Worm (Caenorhabditis elegans) whole organism, L2 larva: ENCODE results near the gene C05C8.5.

Source experiments
- C34F6.9 ChIP-seq: fragments of 150-350 bp; optimal IDR thresholded peaks from 2 replicates; lab custom pipeline; 2014; ENCODE audit warnings: missing biosample characterization, missing genetic modification characterization
- F13H6.1 ChIP-seq: sonication (generic microtip); optimal IDR thresholded peaks from 2 replicates; lab custom pipeline; 2016; ENCODE audit warnings: missing genetic modification characterization, missing compliant biosample characterization
- R02D3.7 ChIP-seq: fragments of 150-350 bp; optimal IDR thresholded peaks from 2 replicates; lab custom pipeline; 2014; ENCODE audit warnings: missing biosample characterization, missing genetic modification characterization
- Y55F3AM.14 ChIP-seq: fragments of 200-800 bp; sonication (Bioruptor generic); optimal IDR thresholded peaks from 2 replicates; lab custom pipeline; 2018; ENCODE audit warnings: mild to moderate bottlenecking, missing genetic modification characterization, missing compliant biosample characterization
- ZK546.5 ChIP-seq: sonication (generic microtip); optimal IDR thresholded peaks from 2 replicates; lab custom pipeline; 2017; ENCODE audit warnings: missing biosample characterization, missing genetic modification characterization
- alr-1 ChIP-seq: fragments of 150-350 bp; optimal IDR thresholded peaks from 2 replicates; lab custom pipeline; 2014; ENCODE audit warnings: missing biosample characterization, missing genetic modification characterization
- aly-2 ChIP-seq: fragments of 150-350 bp; optimal IDR thresholded peaks from 2 replicates; lab custom pipeline; 2014; ENCODE audit warnings: missing biosample characterization, missing genetic modification characterization
- ama-1 ChIP-seq: fragments of 150-350 bp; optimal IDR thresholded peaks from 2 replicates; lab custom pipeline; 2018; ENCODE audit warnings: inconsistent platforms
- blmp-1 ChIP-seq: sonication (generic microtip); optimal IDR thresholded peaks from 2 replicates; lab custom pipeline; 2017; ENCODE audit warnings: missing genetic modification characterization, mild to moderate bottlenecking, missing compliant biosample characterization, antibody characterized with exemption, moderate library complexity; ENCODE audit not compliant: insufficient read depth
- ceh-16 ChIP-seq: fragments of 150-350 bp; optimal IDR thresholded peaks from 2 replicates; lab custom pipeline; 2014; ENCODE audit warnings: missing biosample characterization, missing genetic modification characterization
- ceh-82 ChIP-seq: fragments of 150-350 bp; optimal IDR thresholded peaks from 2 replicates; lab custom pipeline; 2014; ENCODE audit warnings: missing biosample characterization, missing genetic modification characterization
- crh-2 ChIP-seq: sonication (generic microtip); optimal IDR thresholded peaks from 2 replicates; lab custom pipeline; 2017; ENCODE audit warnings: missing biosample characterization, missing genetic modification characterization
- fos-1 ChIP-seq: fragments of 150-350 bp; optimal IDR thresholded peaks from 2 replicates; lab custom pipeline; 2014; ENCODE audit warnings: missing biosample characterization, missing genetic modification characterization
- gmeb-1 ChIP-seq: fragments of 150-350 bp; optimal IDR thresholded peaks from 2 replicates; lab custom pipeline; 2014; ENCODE audit warnings: missing biosample characterization, missing genetic modification characterization
- lin-39 ChIP-seq: fragments of 150-350 bp; optimal IDR thresholded peaks from 2 replicates; lab custom pipeline; 2014; ENCODE audit warnings: missing biosample characterization, missing genetic modification reagents, missing genetic modification characterization
- mab-5 ChIP-seq: fragments of 150-350 bp; optimal IDR thresholded peaks from 2 replicates; lab custom pipeline; 2014; ENCODE audit warnings: missing biosample characterization, missing genetic modification characterization
- mdl-1 ChIP-seq, 2 experiments: fragments of 150-350 bp in 1 of 2; sonication (generic microtip) in 1 of 2; optimal IDR thresholded peaks; 2 replicates each; lab custom pipeline; 2017; ENCODE audit warnings: missing biosample characterization in 2 of 2, missing genetic modification characterization in 2 of 2
- nhr-10 ChIP-seq: sonication (generic microtip); optimal IDR thresholded peaks from 2 replicates; lab custom pipeline; 2017; ENCODE audit warnings: missing biosample characterization, missing genetic modification characterization
- nhr-11 ChIP-seq: fragments of 150-350 bp; optimal IDR thresholded peaks from 2 replicates; lab custom pipeline; 2014; ENCODE audit warnings: missing biosample characterization, missing genetic modification characterization
- nhr-12 ChIP-seq: fragments of 150-350 bp; optimal IDR thresholded peaks from 2 replicates; lab custom pipeline; 2014; ENCODE audit warnings: missing biosample characterization, missing genetic modification characterization
- nhr-21 ChIP-seq: fragments of 150-350 bp; optimal IDR thresholded peaks from 2 replicates; lab custom pipeline; 2014; ENCODE audit warnings: missing biosample characterization, missing genetic modification characterization
- nhr-23 ChIP-seq: fragments of 150-350 bp; optimal IDR thresholded peaks from 2 replicates; lab custom pipeline; 2014; ENCODE audit warnings: missing biosample characterization, missing genetic modification reagents, missing genetic modification characterization
- nhr-237 ChIP-seq: fragments of 150-350 bp; optimal IDR thresholded peaks from 2 replicates; lab custom pipeline; 2014; ENCODE audit warnings: missing biosample characterization, missing genetic modification characterization
- nhr-25 ChIP-seq: fragments of 150-350 bp; sonication (generic microtip); optimal IDR thresholded peaks from 3 replicates; lab custom pipeline; 2014; ENCODE audit warnings: missing biosample characterization, missing genetic modification characterization
- nhr-6 ChIP-seq: fragments of 150-350 bp; optimal IDR thresholded peaks from 2 replicates; lab custom pipeline; 2014; ENCODE audit warnings: missing biosample characterization, missing genetic modification characterization
- nhr-77 ChIP-seq: fragments of 150-350 bp; optimal IDR thresholded peaks from 2 replicates; lab custom pipeline; 2014; ENCODE audit warnings: missing biosample characterization, missing genetic modification characterization
- skn-1 ChIP-seq: sonication (generic microtip); optimal IDR thresholded peaks from 2 replicates; lab custom pipeline; 2017; ENCODE audit warnings: missing biosample characterization, missing genetic modification characterization
- sma-3 ChIP-seq: sonication (generic microtip); optimal IDR thresholded peaks from 2 replicates; lab custom pipeline; 2016; ENCODE audit warnings: missing genetic modification reagents, missing genetic modification characterization, missing compliant biosample characterization
- sma-9 ChIP-seq, 2 experiments: fragments of 150-350 bp in 1 of 2; sonication (generic microtip) in 1 of 2; optimal IDR thresholded peaks; 2 replicates each; lab custom pipeline; 2014 to 2016; ENCODE audit warnings: missing genetic modification characterization in 2 of 2, mild to moderate bottlenecking in 1 of 2, missing biosample characterization in 1 of 2, missing compliant biosample characterization in 1 of 2, missing genetic modification reagents in 1 of 2, moderate library complexity in 1 of 2
- unc-39 ChIP-seq: fragments of 150-350 bp; optimal IDR thresholded peaks from 2 replicates; lab custom pipeline; 2014; ENCODE audit warnings: missing biosample characterization, missing genetic modification characterization
- unc-55 ChIP-seq: fragments of 150-350 bp; sonication (generic microtip); optimal IDR thresholded peaks from 3 replicates; lab custom pipeline; 2014; ENCODE audit warnings: missing biosample characterization, missing genetic modification reagents, missing genetic modification characterization
- unc-62 ChIP-seq: fragments of 150-350 bp; optimal IDR thresholded peaks from 2 replicates; lab custom pipeline; 2014; ENCODE audit warnings: missing biosample characterization, missing genetic modification reagents, missing genetic modification characterization
- zag-1 ChIP-seq: fragments of 150-350 bp; optimal IDR thresholded peaks from 2 replicates; lab custom pipeline; 2014; ENCODE audit warnings: missing biosample characterization, missing genetic modification characterization
- ztf-1 ChIP-seq: fragments of 200-800 bp; sonication (Bioruptor generic); conservative IDR thresholded peaks from 2 replicates; pipeline ENCODE4 v1.3.6; 2022; ENCODE audit warnings: missing genetic modification characterization, missing compliant biosample characterization
- ztf-11 ChIP-seq: sonication (generic microtip); optimal IDR thresholded peaks from 2 replicates; lab custom pipeline; 2017; ENCODE audit warnings: missing biosample characterization, missing genetic modification characterization
- ztf-4 ChIP-seq: fragments of 150-350 bp; optimal IDR thresholded peaks from 2 replicates; lab custom pipeline; 2014; ENCODE audit warnings: missing biosample characterization, missing genetic modification characterization

Gene C05C8.5

DNA sequence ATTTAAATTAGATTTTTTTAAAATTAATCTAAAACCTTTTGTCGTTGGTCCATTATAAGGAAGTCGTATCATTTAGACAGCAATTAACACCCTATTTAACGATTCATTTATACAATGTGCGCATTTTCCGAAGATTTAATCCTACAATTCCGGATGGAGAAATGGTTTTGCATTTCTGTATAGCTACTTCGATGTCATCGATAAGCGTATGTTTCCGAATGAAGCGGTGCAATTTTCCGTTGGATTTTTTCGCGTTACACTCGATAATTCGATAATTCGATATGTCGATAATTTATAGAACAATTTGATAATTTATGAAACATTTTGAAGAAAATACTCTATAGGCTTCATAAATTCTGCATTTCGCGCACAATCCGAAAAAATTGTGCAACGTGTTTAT is 40.4 kb upstream of the C05C8.5 start, which contains the start of gene C13A2.10:
Gene C13A2.10, minus strand, starts transcription at position 101 of the 400 bp plus-strand sequence.
- TF ChIP-seq mdl-1 (tag; optimal IDR thresholded peaks at IDR 0.05; lab: Kevin White, UChicago) (no peak), sma-3 (no peak), nhr-12 (no peak), R02D3.7 (tag; lab: Kevin White, UChicago) (no peak), alr-1 (tag; lab: Kevin White, UChicago) (no peak), nhr-237 (tag; lab: Kevin White, UChicago) (no peak), crh-2 (no peak), ceh-82 (tag; lab: Kevin White, UChicago) (no peak), ztf-4 (no peak), ZK546.5 (tag; lab: Kevin White, UChicago) (no peak), C34F6.9 (tag; lab: Kevin White, UChicago) (no peak), lin-39 (no peak), unc-55 (GFP tag; lab: Kevin White, UChicago) (no peak), fos-1 (no peak), nhr-25 (tag; lab: Kevin White, UChicago) (no peak), skn-1 (tag; lab: Kevin White, UChicago) (no peak), nhr-21 (tag; lab: Kevin White, UChicago) (no peak), gmeb-1 (no peak), ztf-1 (no peak)

DNA sequence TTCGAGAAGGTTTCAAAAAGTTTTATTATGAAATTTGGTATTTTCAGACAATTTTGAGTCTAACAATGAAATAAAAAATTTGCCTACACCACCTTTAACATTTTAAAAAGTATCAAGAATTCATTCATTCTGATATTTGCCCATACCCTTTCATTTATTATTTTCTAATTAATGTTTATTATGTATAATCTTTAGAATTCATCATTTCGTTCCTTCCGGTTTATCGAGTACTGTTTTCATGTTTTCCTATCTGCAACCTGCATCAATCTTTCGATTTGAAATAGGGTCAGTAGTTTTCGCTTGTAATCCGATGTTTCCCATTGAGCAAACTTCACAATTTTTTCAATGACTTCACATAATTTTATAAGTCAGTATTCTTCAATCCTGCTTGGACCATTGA is 34.8 kb upstream of the C05C8.5 start, which contains the start of gene C13A2.6:
Gene C13A2.6, plus strand, starts transcription at position 301 of the 400 bp plus-strand sequence.
- TF ChIP-seq nhr-25 (tag; lab: Kevin White, UChicago) (no peak), mab-5 (tag; lab: Kevin White, UChicago) (no peak), nhr-12 (no peak), nhr-10 (tag; lab: Kevin White, UChicago) (no peak), skn-1 (tag; lab: Kevin White, UChicago) (no peak), crh-2 (no peak)

DNA sequence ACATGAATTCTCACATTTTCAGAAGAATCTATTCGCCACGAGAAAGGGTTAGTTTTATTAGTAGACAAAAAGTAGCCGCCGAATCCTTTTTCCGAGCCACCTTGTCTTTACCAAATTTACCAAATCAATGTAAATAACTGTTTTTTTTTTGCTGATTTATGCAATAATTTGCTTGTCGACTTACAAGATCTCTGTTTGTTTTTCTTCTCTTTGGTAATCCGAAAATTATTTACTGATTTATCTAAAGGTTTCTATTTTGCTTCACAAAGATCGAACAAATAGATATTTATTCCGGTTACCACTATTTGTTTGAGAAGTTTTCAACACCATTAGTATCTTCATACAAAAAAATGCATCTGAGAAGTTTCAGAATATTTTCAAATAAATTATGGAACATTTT is 31.4 kb upstream of the C05C8.5 start, which contains the start of gene C13A2.7:
Gene C13A2.7, plus strand, starts transcription at position 301 of the 400 bp plus-strand sequence.
- no peak for TF ChIP-seq ztf-11 (tag; lab: Kevin White, UChicago)
- no peak for TF ChIP-seq unc-39
- TF ChIP-seq nhr-11 (tag; lab: Kevin White, UChicago) = no peak
- TF ChIP-seq R02D3.7 (tag; lab: Kevin White, UChicago) = no peak
- no peak for TF ChIP-seq ceh-16 (tag; lab: Kevin White, UChicago)
- no peak for TF ChIP-seq gmeb-1
- TF ChIP-seq ama-1 (lab: Kevin White, UChicago) = no peak
- TF ChIP-seq unc-62 (GFP tag; lab: Kevin White, UChicago) = no peak
- TF ChIP-seq lin-39 = no peak
- no peak for TF ChIP-seq ztf-1
- no peak for TF ChIP-seq nhr-6
- TF ChIP-seq nhr-12 = no peak
- TF ChIP-seq zag-1 (tag; lab: Kevin White, UChicago) = no peak
- TF ChIP-seq mdl-1 (tag; optimal IDR thresholded peaks at IDR 0.05; lab: Kevin White, UChicago) = no peak
- no peak for TF ChIP-seq mab-5 (tag; lab: Kevin White, UChicago)
- no peak for TF ChIP-seq nhr-10 (tag; lab: Kevin White, UChicago)

DNA sequence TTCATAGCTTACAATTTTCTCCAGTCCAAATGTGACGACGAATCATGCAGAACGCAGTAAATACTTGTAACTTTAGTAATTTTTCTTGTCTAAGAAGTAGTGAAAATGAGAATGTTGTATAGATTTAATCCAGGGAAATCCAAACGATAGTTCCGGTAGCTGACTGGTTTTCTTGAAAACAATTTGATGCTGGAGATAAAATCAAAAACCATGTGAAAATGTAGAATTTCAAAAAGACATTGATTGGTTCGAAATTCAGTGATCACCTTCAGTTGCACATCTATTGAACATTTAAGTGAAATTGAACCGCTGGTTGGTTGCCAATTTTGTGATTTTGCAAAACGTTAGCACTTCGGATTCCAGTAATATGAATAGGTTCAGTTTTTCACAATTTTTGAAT is 29.4 kb upstream of the C05C8.5 start, which contains the start of gene C13A2.9:
Gene C13A2.9, minus strand, starts transcription at position 101 of the 400 bp plus-strand sequence.
- TF ChIP-seq R02D3.7 (tag; lab: Kevin White, UChicago) = no peak
- TF ChIP-seq crh-2 = no peak
- no peak for TF ChIP-seq blmp-1

DNA sequence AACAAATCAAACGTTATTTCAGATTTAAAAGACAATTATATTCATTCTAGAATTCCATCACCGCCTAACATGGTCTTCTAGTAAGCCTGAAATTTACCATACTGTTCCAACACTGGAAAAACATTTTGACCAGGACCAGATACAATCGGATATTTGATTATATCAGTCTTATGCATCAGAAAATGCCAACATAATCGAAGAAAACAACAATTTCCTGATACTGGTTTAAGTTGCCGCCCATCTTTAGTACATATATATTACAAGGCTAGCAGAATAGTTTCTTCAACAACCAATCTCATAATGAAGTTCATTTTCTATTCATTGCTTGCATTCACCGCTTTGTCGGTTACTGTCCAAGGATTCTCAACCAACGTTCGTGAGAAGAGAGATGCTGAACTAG is 24.3 kb upstream of the C05C8.5 start, which contains the start of gene C13A2.12:
Gene C13A2.12, plus strand, starts transcription at position 301 of the 400 bp plus-strand sequence.
- TF ChIP-seq ama-1 (lab: Kevin White, UChicago) (no peak), nhr-11 (tag; lab: Kevin White, UChicago) (no peak)

DNA sequence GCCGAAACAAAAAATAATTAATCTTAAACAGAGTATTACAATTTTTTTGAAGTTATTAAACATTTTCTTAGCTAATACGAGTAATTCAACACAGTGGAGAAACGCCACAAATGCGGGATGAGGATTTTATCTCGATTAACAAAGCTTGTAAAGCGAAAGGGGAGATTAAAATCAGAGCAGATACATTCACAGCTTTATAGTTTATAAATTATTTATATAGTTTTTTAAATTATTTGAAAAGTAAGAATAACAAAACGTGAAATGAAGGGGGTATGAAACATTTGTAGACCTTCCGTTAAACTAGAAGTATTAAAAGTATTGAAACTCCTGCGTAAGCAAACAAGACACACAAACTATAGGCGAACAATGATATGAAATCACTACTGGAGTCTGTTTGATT is 20.5 kb upstream of the C05C8.5 start, which contains the start of gene C05C8.8:
Gene C05C8.8, minus strand, starts transcription at position 101 of the 400 bp plus-strand sequence.
- TF ChIP-seq ztf-1 = no peak
- TF ChIP-seq ceh-82 (tag; lab: Kevin White, UChicago) = no peak
- TF ChIP-seq sma-9 (GFP tag; optimal IDR thresholded peaks at IDR 0.05; lab: Kevin White, UChicago) = no peak
- no peak for TF ChIP-seq sma-9 (tag; optimal IDR thresholded peaks at IDR 0.05; lab: Kevin White, UChicago)
- no peak for TF ChIP-seq nhr-77 (tag; lab: Kevin White, UChicago)
- TF ChIP-seq F13H6.1 (tag; lab: Kevin White, UChicago) = no peak
- no peak for TF ChIP-seq nhr-6
- TF ChIP-seq unc-39 = no peak
- no peak for TF ChIP-seq aly-2 (tag; lab: Kevin White, UChicago)
- no peak for TF ChIP-seq Y55F3AM.14 (GFP tag; lab: Kevin White, UChicago)
- no peak for TF ChIP-seq nhr-11 (tag; lab: Kevin White, UChicago)
- TF ChIP-seq fos-1 = no peak
- TF ChIP-seq lin-39 = no peak
- no peak for TF ChIP-seq crh-2
- TF ChIP-seq nhr-23 = no peak
